Worm (Caenorhabditis elegans): ENCODE data around the gene F21D12.2.

DNA sequence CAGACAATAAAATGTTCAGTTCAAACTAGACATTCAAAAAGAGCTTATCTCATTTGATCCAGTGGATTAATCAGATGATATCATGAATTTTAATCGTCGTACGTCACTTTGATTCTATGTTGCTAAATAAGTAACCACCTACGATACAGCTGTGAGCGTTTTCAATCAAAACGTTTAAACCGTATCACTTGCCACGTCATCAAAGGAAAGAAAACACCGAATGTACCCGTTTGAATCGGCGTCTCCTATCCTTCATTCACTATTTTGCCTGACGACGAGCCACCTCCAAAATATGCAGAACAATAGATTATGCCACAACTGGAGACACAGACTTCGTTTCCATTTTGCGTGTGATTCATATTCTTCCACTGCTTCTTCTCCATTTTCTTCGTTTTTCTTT lies 28.3 kb downstream of the F21D12.2 start:
- no peak for TF ChIP-seq nhr-12 (tag; optimal IDR thresholded peaks at IDR 0.05)
- TF ChIP-seq lsy-2 (tag; optimal IDR thresholded peaks at IDR 0.05), result no peak
- TF ChIP-seq unc-62 (GFP tag; optimal IDR thresholded peaks at IDR 0.05), result no peak
- no peak for TF ChIP-seq lin-13 (tag; optimal IDR thresholded peaks at IDR 0.05)
- no peak for TF ChIP-seq sptf-1 (tag; optimal IDR thresholded peaks at IDR 0.05)
- TF ChIP-seq flh-1 (GFP tag; optimal IDR thresholded peaks at IDR 0.05), result no peak
- TF ChIP-seq unc-120 (tag; optimal IDR thresholded peaks at IDR 0.05; ENCODE audit: poor library complexity, severe bottlenecking), result no peak
- no peak for TF ChIP-seq elt-1 (tag; optimal IDR thresholded peaks at IDR 0.05; ENCODE audit: borderline replicate concordance, insufficient read depth)
- TF ChIP-seq pha-4 (tag; optimal IDR thresholded peaks at IDR 0.05), result no peak
- TF ChIP-seq ceh-83 (GFP tag; optimal IDR thresholded peaks at IDR 0.05), result no peak
- TF ChIP-seq elt-3 (tag; optimal IDR thresholded peaks at IDR 0.05), result no peak
- TF ChIP-seq ceh-39 (tag; optimal IDR thresholded peaks at IDR 0.05), result no peak
- TF ChIP-seq zip-8 (tag; optimal IDR thresholded peaks at IDR 0.05), result no peak
